Worm (Caenorhabditis elegans) whole organism, mixed stage, embryonic: ENCODE results near the gene F12A10.1.

Experiments
- lin-13 ChIP-seq: fragments of 150-350 bp; optimal IDR thresholded peaks from 2 replicates; lab custom pipeline; 2014; ENCODE audit warnings: missing biosample characterization, missing genetic modification characterization
- lsy-2 ChIP-seq: fragments of 150-350 bp; optimal IDR thresholded peaks from 2 replicates; lab custom pipeline; 2014; ENCODE audit warnings: missing biosample characterization, missing genetic modification characterization

- TF ChIP-seq lin-13 (tag; lab: Kevin White, UChicago) = no peak
- no peak for TF ChIP-seq lsy-2 (tag; lab: Kevin White, UChicago)
Measured at ce11 chrII:5494405-5494804, 1.9 kb upstream of the F12A10.1 start, which contains the start of gene F12A10.6.
